Worm (Caenorhabditis elegans) whole organism, L4/young adult: ENCODE results near the gene vgln-1.

Experiments used
- W03F9.2 ChIP-seq: fragments of 150-350 bp; optimal IDR thresholded peaks from 2 replicates; lab custom pipeline; 2014; ENCODE audit warnings: missing biosample characterization, missing genetic modification characterization
- dao-5 ChIP-seq: sonication (generic microtip); optimal IDR thresholded peaks from 2 replicates; lab custom pipeline; 2016; ENCODE audit warnings: missing genotype, missing genetic modification characterization, moderate library complexity, missing compliant biosample characterization
- him-1 ChIP-seq: sonication (generic microtip); optimal IDR thresholded peaks from 2 replicates; lab custom pipeline; 2016; ENCODE audit warnings: missing genotype, missing genetic modification reagents, missing genetic modification characterization, missing compliant biosample characterization

ce11 chrII:9838260-9838935, 52.5 kb downstream of the vgln-1 start, which contains the start of gene arrd-4:
- TF ChIP-seq him-1 (tag; lab: Kevin White, UChicago) (no peak), W03F9.2 (no peak), dao-5 (no peak)
